Fruit fly (Drosophila melanogaster): ENCODE results near the gene CG43390.
A peak's percentile ranks its signal among the peaks of the same experiment; 100 is the strongest.

The CG43390 gene

DNA sequence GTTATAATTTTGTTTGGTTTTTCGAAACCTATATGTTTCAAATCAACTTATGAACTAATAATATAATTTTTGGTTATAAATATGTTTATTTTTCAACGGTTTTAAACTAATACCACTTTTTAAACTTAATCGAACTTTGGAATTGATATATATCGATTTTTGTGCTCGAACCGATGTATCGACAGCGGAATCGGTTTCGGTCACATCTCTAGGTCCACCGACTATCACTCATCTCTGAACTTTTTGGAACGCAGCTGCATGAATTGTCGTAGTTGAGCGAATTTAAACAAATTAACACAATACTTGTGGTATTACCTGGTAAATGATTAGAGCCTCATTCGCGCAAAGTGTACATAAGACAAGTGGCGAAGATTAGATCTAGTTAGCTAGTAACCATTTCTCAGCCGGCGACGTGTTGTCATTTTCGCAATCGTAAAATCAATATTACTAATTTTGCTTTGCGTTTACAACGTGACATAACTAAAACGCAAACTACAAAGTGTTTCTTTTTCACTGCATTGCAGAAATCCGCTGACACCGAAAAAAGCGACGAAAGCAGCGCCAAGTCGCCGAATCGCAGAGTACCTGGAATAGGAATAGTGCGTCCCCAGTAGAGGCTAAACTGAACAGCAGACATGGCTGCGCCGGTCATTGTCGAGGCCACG is 48.2 kb upstream of the CG43390 start, which contains the start of gene Apt1 (continued):
- TF ChIP-seq ewg (GFP tag; optimal IDR thresholded peaks at IDR 0.05), result no peak
- no peak for TF ChIP-seq CG10147 (GFP tag; optimal IDR thresholded peaks at IDR 0.05)
- TF ChIP-seq Xrp1 (GFP tag; IDR thresholded peaks at IDR 0.05), result no peak
- TF ChIP-seq CG6854 (GFP tag; optimal IDR thresholded peaks at IDR 0.05), result no peak
- no peak for TF ChIP-seq CkIIα-i1 (GFP tag; IDR thresholded peaks at IDR 0.05)
- TF ChIP-seq Dip3 (GFP tag; optimal IDR thresholded peaks at IDR 0.05), result no peak
- TF ChIP-seq CG12071 (GFP tag; optimal IDR thresholded peaks at IDR 0.05), result no peak
- no peak for TF ChIP-seq Ssrp (tag; optimal IDR thresholded peaks at IDR 0.05)
- TF ChIP-seq CG6683 (GFP tag; optimal IDR thresholded peaks at IDR 0.05), result no peak
- no peak for TF ChIP-seq Asciz (GFP tag; optimal IDR thresholded peaks at IDR 0.05)
- TF ChIP-seq Hr51 (GFP tag; optimal IDR thresholded peaks at IDR 0.05), result no peak
- peak; percentile 96 for TF ChIP-seq HLH4C (GFP tag; IDR thresholded peaks at IDR 0.05; ENCODE audit: partially characterized antibody)
- TF ChIP-seq fu2 (GFP tag; optimal IDR thresholded peaks at IDR 0.05), result no peak
- TF ChIP-seq CG1603 (tag; optimal IDR thresholded peaks at IDR 0.05), result peak; percentile 43
- no peak for TF ChIP-seq CG13624 (GFP tag; optimal IDR thresholded peaks at IDR 0.05)
- TF ChIP-seq CG8388 (GFP tag; optimal IDR thresholded peaks at IDR 0.05), result no peak
- no peak for TF ChIP-seq zen (tag; optimal IDR thresholded peaks at IDR 0.05)
- TF ChIP-seq CG10321 (GFP tag; IDR thresholded peaks at IDR 0.05), result no peak
- peak; percentile 90 for TF ChIP-seq Myb (GFP tag; optimal IDR thresholded peaks at IDR 0.05)
- no peak for TF ChIP-seq CG6272 (GFP tag; IDR thresholded peaks at IDR 0.05)
- no peak for TF ChIP-seq btn (GFP tag; optimal IDR thresholded peaks at IDR 0.05)
- no peak for TF ChIP-seq D19A (tag; optimal IDR thresholded peaks at IDR 0.05)
- TF ChIP-seq D (optimal IDR thresholded peaks at IDR 0.05), result no peak
- no peak for TF ChIP-seq D (GFP tag; optimal IDR thresholded peaks at IDR 0.05)
- TF ChIP-seq CG17361 (GFP tag; IDR thresholded peaks at IDR 0.05), result no peak
- peak; percentile 35; the same call in 1 of the 4 replicates for TF ChIP-seq Gug (GFP tag; IDR thresholded peaks at IDR 0.05)
- no peak for TF ChIP-seq CG12391 (tag; optimal IDR thresholded peaks at IDR 0.05)
- no peak for TF ChIP-seq pfk (GFP tag; optimal IDR thresholded peaks at IDR 0.05)
- no peak for TF ChIP-seq MTF-1 (GFP tag; optimal IDR thresholded peaks at IDR 0.05; ENCODE audit: borderline replicate concordance)
- TF ChIP-seq sqz (GFP tag; optimal IDR thresholded peaks at IDR 0.05), result no peak
- no peak for TF ChIP-seq p53 (GFP tag; optimal IDR thresholded peaks at IDR 0.05)
- no peak for TF ChIP-seq Six4 (GFP tag; optimal IDR thresholded peaks at IDR 0.05)
- no peak for TF ChIP-seq CG18599 (GFP tag; optimal IDR thresholded peaks at IDR 0.05)
- TF ChIP-seq wor (GFP tag; IDR thresholded peaks at IDR 0.05), result no peak
- no peak for TF ChIP-seq CG7987 (GFP tag; optimal IDR thresholded peaks at IDR 0.05)
- no peak for TF ChIP-seq wdn (GFP tag; IDR thresholded peaks at IDR 0.05)
- TF ChIP-seq croc (GFP tag; conservative IDR thresholded peaks at IDR 0.05), result no peak
- TF ChIP-seq Poxn (GFP tag; IDR thresholded peaks at IDR 0.05), result no peak
- TF ChIP-seq Awh (GFP tag; IDR thresholded peaks at IDR 0.05), result no peak
- no peak for TF ChIP-seq grn (GFP tag; optimal IDR thresholded peaks at IDR 0.05)
- no peak for TF ChIP-seq C15 (GFP tag; IDR thresholded peaks at IDR 0.05)
- no peak for TF ChIP-seq CG7928 (GFP tag; optimal IDR thresholded peaks at IDR 0.05)
- peak; percentile 88 for TF ChIP-seq Med (GFP tag)
- TF ChIP-seq CG2202 (tag; optimal IDR thresholded peaks at IDR 0.05), result no peak
- no peak for TF ChIP-seq CG11504 (tag; optimal IDR thresholded peaks at IDR 0.05)
- TF ChIP-seq hb (GFP tag; IDR thresholded peaks at IDR 0.05; ENCODE audit: partially characterized antibody), result peak; percentile 93
- no peak for TF ChIP-seq CG4424 (GFP tag; optimal IDR thresholded peaks at IDR 0.05)
- TF ChIP-seq CG14014 (GFP tag; IDR thresholded peaks at IDR 0.05), result no peak
- no peak for TF ChIP-seq CG8944 (GFP tag; optimal IDR thresholded peaks at IDR 0.05)
- TF ChIP-seq Spps (tag; optimal IDR thresholded peaks at IDR 0.05), result no peak
- no peak for TF ChIP-seq Taf1 (GFP tag; IDR thresholded peaks at IDR 0.05)
